Fruit fly (Drosophila melanogaster) whole organism, adult: ENCODE results near the gene CG12493.

Source experiments
- CG11617 ChIP-seq: fragments of 200-800 bp; sonication (Bioruptor generic); optimal IDR thresholded peaks from 2 replicates; lab custom pipeline; 2017; ENCODE audit warnings: mild to moderate bottlenecking, missing biosample characterization, missing genetic modification reagents, missing genetic modification characterization
- CG12768 ChIP-seq: fragments of 200-800 bp; sonication (Bioruptor generic); optimal IDR thresholded peaks from 2 replicates; lab custom pipeline; 2017; ENCODE audit warnings: missing biosample characterization, missing genetic modification characterization, mild to moderate bottlenecking, moderate library complexity, missing genetic modification reagents
- CG14711 ChIP-seq: fragments of 200-800 bp; sonication (Bioruptor generic); optimal IDR thresholded peaks from 2 replicates; lab custom pipeline; 2018; ENCODE audit warnings: missing biosample characterization, mild to moderate bottlenecking, missing genetic modification characterization, moderate library complexity
- CG1620 ChIP-seq: fragments of 200-800 bp; sonication (Bioruptor generic); optimal IDR thresholded peaks from 2 replicates; lab custom pipeline; 2016; ENCODE audit warnings: missing biosample characterization, missing genetic modification characterization
- CG33017 ChIP-seq: fragments of 200-800 bp; sonication (Bioruptor generic); optimal IDR thresholded peaks from 2 replicates; lab custom pipeline; 2018; ENCODE audit warnings: missing biosample characterization, mild to moderate bottlenecking, missing genetic modification characterization, moderate library complexity
- CG5204 ChIP-seq: fragments of 200-800 bp; sonication (Bioruptor generic); optimal IDR thresholded peaks from 2 replicates; lab custom pipeline; 2016; ENCODE audit warnings: missing biosample characterization, missing genetic modification characterization
- CG7045 ChIP-seq: fragments of 200-800 bp; sonication (Bioruptor generic); optimal IDR thresholded peaks from 2 replicates; lab custom pipeline; 2017; ENCODE audit warnings: missing biosample characterization, mild to moderate bottlenecking, missing genetic modification characterization
- CG7101 ChIP-seq: fragments of 200-800 bp; sonication (Bioruptor generic); optimal IDR thresholded peaks from 2 replicates; lab custom pipeline; 2018; ENCODE audit warnings: missing biosample characterization, mild to moderate bottlenecking, missing genetic modification characterization, moderate library complexity
- Clk ChIP-seq: fragments of 200-800 bp; sonication (Bioruptor generic); optimal IDR thresholded peaks from 2 replicates; lab custom pipeline; 2017; ENCODE audit warnings: missing biosample characterization, missing genetic modification characterization
- Crg-1 ChIP-seq: fragments of 200-800 bp; sonication (Bioruptor generic); optimal IDR thresholded peaks from 2 replicates; lab custom pipeline; 2016; ENCODE audit warnings: missing biosample characterization, missing genetic modification characterization
- Hr96 ChIP-seq: fragments of 200-800 bp; sonication (Bioruptor generic); optimal IDR thresholded peaks from 2 replicates; lab custom pipeline; 2016; ENCODE audit warnings: missing biosample characterization, missing genetic modification characterization
- Mnt ChIP-seq: fragments of 200-800 bp; sonication (Bioruptor generic); optimal IDR thresholded peaks from 2 replicates; lab custom pipeline; 2016; ENCODE audit warnings: missing biosample characterization, mild to moderate bottlenecking, missing genetic modification characterization
- bab1 ChIP-seq: fragments of 200-800 bp; sonication (Bioruptor generic); optimal IDR thresholded peaks from 3 replicates; lab custom pipeline; 2019; ENCODE audit warnings: missing biosample characterization, mild to moderate bottlenecking, missing genetic modification characterization, moderate library complexity
- cic ChIP-seq: fragments of 200-800 bp; sonication (Bioruptor generic); optimal IDR thresholded peaks from 2 replicates; lab custom pipeline; 2017; ENCODE audit warnings: missing biosample characterization, mild to moderate bottlenecking, missing genetic modification characterization, moderate library complexity
- cnc ChIP-seq, 2 experiments: fragments of >200 bp; optimal IDR thresholded peaks; 2 replicates each; lab custom pipeline; 2017
- kay ChIP-seq: fragments of 200-800 bp; sonication (Bioruptor generic); peaks from one replicate; lab custom pipeline; 2016; ENCODE audit warnings: missing biosample characterization, missing genetic modification characterization, borderline replicate concordance
- ovo ChIP-seq: fragments of 200-800 bp; sonication (Bioruptor generic); optimal IDR thresholded peaks from 2 replicates; lab custom pipeline; 2016; ENCODE audit warnings: missing biosample characterization, missing genetic modification characterization
- pad ChIP-seq: fragments of 200-800 bp; sonication (Bioruptor generic); optimal IDR thresholded peaks from 3 replicates; lab custom pipeline; 2017; ENCODE audit warnings: missing biosample characterization, missing genetic modification characterization, mild to moderate bottlenecking, moderate library complexity, missing genetic modification reagents
- tj ChIP-seq: fragments of 200-800 bp; sonication (Bioruptor generic); optimal IDR thresholded peaks from 3 replicates; lab custom pipeline; 2017; ENCODE audit warnings: missing biosample characterization, mild to moderate bottlenecking, missing genetic modification characterization, moderate library complexity
- toe ChIP-seq: fragments of 200-800 bp; sonication (Bioruptor generic); optimal IDR thresholded peaks from 2 replicates; lab custom pipeline; 2016; ENCODE audit warnings: missing biosample characterization, missing genetic modification characterization

Gene CG12493

dm6 chr3L:4753638-4754037, at the start of gene CG12493:
CG12493 (minus strand) TSS chr3L:4753738.
- TF ChIP-seq CG12768 (GFP tag; lab: Kevin White, UChicago) (no peak), bab1 (GFP tag; lab: Kevin White, UChicago) (no peak), CG11617 (no peak), Clk (GFP tag; lab: Kevin White, UChicago) (no peak), cnc (optimal IDR thresholded peaks at IDR 0.05; lab: Kevin White, UChicago) (no peak), Crg-1 (no peak)

dm6 chr3L:4800641-4801040, 47.1 kb upstream of the CG12493 start:
- TF ChIP-seq bab1 (GFP tag; lab: Kevin White, UChicago) (no peak), CG7045 (no peak), CG7101 (tag; lab: Kevin White, UChicago) (no peak), CG11617 (no peak), cnc (optimal IDR thresholded peaks at IDR 0.05; lab: Kevin White, UChicago) (no peak), Hr96 (no peak), CG14711 (tag; lab: Kevin White, UChicago) (no peak)

- TF ChIP-seq toe (GFP tag; lab: Kevin White, UChicago): no peak
- no peak for TF ChIP-seq CG5204 (GFP tag; lab: Kevin White, UChicago)
- TF ChIP-seq pad (GFP tag; lab: Kevin White, UChicago): no peak
- no peak for TF ChIP-seq CG1620 (GFP tag; lab: Kevin White, UChicago)
- TF ChIP-seq cic (GFP tag; lab: Kevin White, UChicago): no peak
- no peak for TF ChIP-seq kay (GFP tag; lab: Kevin White, UChicago)
- TF ChIP-seq CG33017: no peak
Measured at dm6 chr3L:4776432-4776831, 22.9 kb upstream of the CG12493 start.

- no peak for TF ChIP-seq CG33017
- TF ChIP-seq CG12768 (GFP tag; lab: Kevin White, UChicago): no peak
- TF ChIP-seq CG7045: no peak
- TF ChIP-seq bab1 (GFP tag; lab: Kevin White, UChicago): no peak
- no peak for TF ChIP-seq CG7101 (tag; lab: Kevin White, UChicago)
- no peak for TF ChIP-seq ovo (GFP tag; lab: Kevin White, UChicago)
- no peak for TF ChIP-seq Clk (GFP tag; lab: Kevin White, UChicago)
- no peak for TF ChIP-seq Hr96
- TF ChIP-seq CG5204 (GFP tag; lab: Kevin White, UChicago): no peak
- TF ChIP-seq CG1620 (GFP tag; lab: Kevin White, UChicago): no peak
- TF ChIP-seq Crg-1: no peak
- no peak for TF ChIP-seq cnc (optimal IDR thresholded peaks at IDR 0.05; lab: Kevin White, UChicago)
- no peak for TF ChIP-seq kay (GFP tag; lab: Kevin White, UChicago)
- no peak for TF ChIP-seq Mnt (GFP tag; lab: Kevin White, UChicago)
- no peak for TF ChIP-seq CG11617
- no peak for TF ChIP-seq tj (GFP tag; lab: Kevin White, UChicago)
- no peak for TF ChIP-seq CG14711 (tag; lab: Kevin White, UChicago)
Measured at dm6 chr3L:4757583-4757982, 4.0 kb upstream of the CG12493 start, which contains the start of gene CG13711. CG13711 (plus strand) TSS chr3L:4757883.

dm6 chr3L:4750754-4751153, 2.8 kb downstream of the CG12493 start:
- TF ChIP-seq Crg-1: no peak
- no peak for TF ChIP-seq kay (GFP tag; lab: Kevin White, UChicago)
- TF ChIP-seq cic (GFP tag; lab: Kevin White, UChicago): no peak
- no peak for TF ChIP-seq Hr96
- TF ChIP-seq CG7101 (tag; lab: Kevin White, UChicago): no peak

dm6 chr3L:4749126-4749525, 4.4 kb downstream of the CG12493 start:
- TF ChIP-seq kay (GFP tag; lab: Kevin White, UChicago): no peak
- TF ChIP-seq pad (GFP tag; lab: Kevin White, UChicago): no peak
- TF ChIP-seq CG1620 (GFP tag; lab: Kevin White, UChicago): no peak
- no peak for TF ChIP-seq CG11617
- TF ChIP-seq CG7045: no peak
- no peak for TF ChIP-seq ovo (GFP tag; lab: Kevin White, UChicago)
- TF ChIP-seq Hr96: no peak
- no peak for TF ChIP-seq Crg-1
- TF ChIP-seq toe (GFP tag; lab: Kevin White, UChicago): no peak
- no peak for TF ChIP-seq CG5204 (GFP tag; lab: Kevin White, UChicago)
- no peak for TF ChIP-seq CG12768 (GFP tag; lab: Kevin White, UChicago)
- no peak for TF ChIP-seq tj (GFP tag; lab: Kevin White, UChicago)
- TF ChIP-seq cnc (optimal IDR thresholded peaks at IDR 0.05; lab: Kevin White, UChicago): no peak
- no peak for TF ChIP-seq Clk (GFP tag; lab: Kevin White, UChicago)
- no peak for TF ChIP-seq CG33017
- TF ChIP-seq CG7101 (tag; lab: Kevin White, UChicago): no peak
- no peak for TF ChIP-seq bab1 (GFP tag; lab: Kevin White, UChicago)

dm6 chr3L:4748053-4748452, 5.5 kb downstream of the CG12493 start:
- TF ChIP-seq cnc (optimal IDR thresholded peaks at IDR 0.05; lab: Kevin White, UChicago): no peak
- no peak for TF ChIP-seq CG12768 (GFP tag; lab: Kevin White, UChicago)
- TF ChIP-seq toe (GFP tag; lab: Kevin White, UChicago): no peak
- TF ChIP-seq ovo (GFP tag; lab: Kevin White, UChicago): no peak
